Fruit fly (Drosophila melanogaster) whole organism, embryonic: Measurements from ENCODE around the gene Cpr76Bb.
A peak's percentile ranks its signal among the peaks of the same experiment; 100 is the strongest.

ENCODE experiments used
- Atf6 ChIP-seq: fragments of 200-800 bp; sonication (Bioruptor generic); IDR thresholded peaks from 2 replicates; pipeline ENCODE4 v1.3.6; 2022; ENCODE audit warnings: missing biosample characterization, missing genetic modification characterization
- Bgb ChIP-seq: fragments of 200-800 bp; sonication (Bioruptor generic); IDR thresholded peaks from 2 replicates; pipeline ENCODE4 v1.3.6; 2022; ENCODE audit warnings: missing biosample characterization, missing genetic modification characterization; ENCODE audit not compliant: partially characterized antibody
- BtbVII ChIP-seq: fragments of 200-800 bp; sonication (Bioruptor generic); optimal IDR thresholded peaks from 3 replicates; lab custom pipeline; 2017; ENCODE audit warnings: missing biosample characterization, mild to moderate bottlenecking, missing genetic modification characterization
- CG10274 ChIP-seq: fragments of 200-800 bp; sonication (Bioruptor generic); optimal IDR thresholded peaks from 3 replicates; lab custom pipeline; 2017; ENCODE audit warnings: missing biosample characterization, mild to moderate bottlenecking, missing genetic modification characterization
- CG10543 ChIP-seq: fragments of 200-800 bp; sonication (Bioruptor generic); optimal IDR thresholded peaks from 3 replicates; lab custom pipeline; 2017; ENCODE audit warnings: missing biosample characterization, mild to moderate bottlenecking, missing genetic modification characterization, moderate library complexity
- CG10565 ChIP-seq: fragments of 200-800 bp; sonication (Bioruptor generic); optimal IDR thresholded peaks from 3 replicates; lab custom pipeline; 2016; ENCODE audit warnings: missing biosample characterization, mild to moderate bottlenecking, missing genetic modification characterization
- CG10979 ChIP-seq: fragments of 200-800 bp; sonication (Bioruptor generic); optimal IDR thresholded peaks from 2 replicates; lab custom pipeline; 2018; ENCODE audit warnings: missing biosample characterization, mild to moderate bottlenecking, missing genetic modification characterization, moderate library complexity
- CG11247 ChIP-seq: fragments of 200-800 bp; sonication (Bioruptor generic); IDR thresholded peaks from 2 replicates; pipeline ENCODE4 v1.3.6; 2022; ENCODE audit warnings: missing biosample characterization, missing genetic modification characterization
- CG11504 ChIP-seq: fragments of 200-800 bp; sonication (Bioruptor generic); optimal IDR thresholded peaks from 3 replicates; lab custom pipeline; 2019; ENCODE audit warnings: missing biosample characterization, mild to moderate bottlenecking, missing genetic modification characterization, moderate library complexity
- CG11695 ChIP-seq: fragments of 200-800 bp; sonication (Bioruptor generic); IDR thresholded peaks from 3 replicates; pipeline ENCODE4 v1.3.6; 2022; ENCODE audit warnings: missing biosample characterization, missing genetic modification characterization
- CG14441 ChIP-seq: fragments of 200-800 bp; sonication (Bioruptor generic); IDR thresholded peaks from 2 replicates; pipeline ENCODE4 v1.3.6; 2022; ENCODE audit warnings: missing biosample characterization, missing genetic modification characterization
- CG15514 ChIP-seq: fragments of 200-800 bp; sonication (Bioruptor generic); optimal IDR thresholded peaks from 3 replicates; lab custom pipeline; 2017; ENCODE audit warnings: missing biosample characterization, missing genetic modification characterization, mild to moderate bottlenecking, moderate library complexity, missing genetic modification reagents
- CG16779 ChIP-seq: fragments of 200-800 bp; sonication (Bioruptor generic); IDR thresholded peaks from 2 replicates; pipeline ENCODE4 v1.3.6; 2022; ENCODE audit warnings: missing biosample characterization, missing genetic modification characterization
- CG16815 ChIP-seq: fragments of 200-800 bp; sonication (Bioruptor generic); optimal IDR thresholded peaks from 3 replicates; lab custom pipeline; 2017; ENCODE audit warnings: missing biosample characterization, mild to moderate bottlenecking, missing genetic modification characterization
- CG17361 ChIP-seq: fragments of 200-800 bp; sonication (Bioruptor generic); IDR thresholded peaks from 3 replicates; pipeline ENCODE4 v1.3.6; 2022; ENCODE audit warnings: missing biosample characterization, missing genetic modification characterization
- CG17612 ChIP-seq: fragments of 200-800 bp; sonication (Bioruptor generic); IDR thresholded peaks from 2 replicates; pipeline ENCODE4 v1.3.6; 2022; ENCODE audit warnings: missing biosample characterization, missing genetic modification characterization
- CG2116 ChIP-seq: fragments of 200-800 bp; sonication (Bioruptor generic); optimal IDR thresholded peaks from 3 replicates; lab custom pipeline; 2018; ENCODE audit warnings: missing biosample characterization, mild to moderate bottlenecking, missing genetic modification characterization
- CG2712 ChIP-seq: fragments of 200-800 bp; optimal IDR thresholded peaks from 3 replicates; lab custom pipeline; 2019; ENCODE audit warnings: missing biosample characterization, mild to moderate bottlenecking, missing genetic modification characterization, moderate library complexity
- CG33557 ChIP-seq: fragments of 200-800 bp; sonication (Bioruptor generic); optimal IDR thresholded peaks from 2 replicates; lab custom pipeline; 2019; ENCODE audit warnings: missing biosample characterization, mild to moderate bottlenecking, missing genetic modification characterization, moderate library complexity
- CG6272 ChIP-seq: fragments of 200-800 bp; sonication (Bioruptor generic); IDR thresholded peaks from 2 replicates; pipeline ENCODE4 v1.3.6; 2022; ENCODE audit warnings: missing biosample characterization, missing genetic modification characterization
- CG6765 ChIP-seq: fragments of 200-800 bp; sonication (Bioruptor generic); optimal IDR thresholded peaks from 3 replicates; lab custom pipeline; 2017; ENCODE audit warnings: missing biosample characterization, mild to moderate bottlenecking, missing genetic modification characterization
- CG9609 ChIP-seq: fragments of 200-800 bp; sonication (Bioruptor generic); optimal IDR thresholded peaks from 3 replicates; lab custom pipeline; 2016; ENCODE audit warnings: missing biosample characterization, missing genetic modification characterization
- CG9797 ChIP-seq: fragments of 200-800 bp; sonication (Bioruptor generic); optimal IDR thresholded peaks from 3 replicates; lab custom pipeline; 2018; ENCODE audit warnings: missing biosample characterization, mild to moderate bottlenecking, missing genetic modification characterization
- CG9817 ChIP-seq: fragments of 200-800 bp; sonication (Bioruptor generic); optimal IDR thresholded peaks from 2 replicates; lab custom pipeline; 2018; ENCODE audit warnings: missing biosample characterization, mild to moderate bottlenecking, missing genetic modification characterization, moderate library complexity
- D19B ChIP-seq: fragments of 200-800 bp; sonication (Bioruptor generic); optimal IDR thresholded peaks from 2 replicates; lab custom pipeline; 2017; ENCODE audit warnings: missing biosample characterization, mild to moderate bottlenecking, missing genetic modification characterization
- Dbx ChIP-seq: fragments of 200-800 bp; sonication (Bioruptor generic); IDR thresholded peaks from 3 replicates; pipeline ENCODE4 v1.3.6; 2022; ENCODE audit warnings: missing biosample characterization, missing genetic modification characterization
- H2.0 ChIP-seq: fragments of 200-800 bp; sonication (Bioruptor generic); IDR thresholded peaks from 2 replicates; pipeline ENCODE4 v1.3.6; 2022; ENCODE audit warnings: missing biosample characterization, missing genetic modification characterization
- Hr39 ChIP-seq: fragments of >200 bp; optimal IDR thresholded peaks from 2 replicates; lab custom pipeline; 2017
- Lim3 ChIP-seq: fragments of 200-800 bp; sonication (Bioruptor generic); IDR thresholded peaks from 2 replicates; pipeline ENCODE4 v1.3.6; 2022; ENCODE audit warnings: missing biosample characterization, missing genetic modification characterization
- NfI ChIP-seq: fragments of 200-800 bp; sonication (Bioruptor generic); optimal IDR thresholded peaks from 3 replicates; lab custom pipeline; 2018; ENCODE audit warnings: missing biosample characterization, mild to moderate bottlenecking, missing genetic modification characterization, moderate library complexity
- Ptx1 ChIP-seq: fragments of 200-800 bp; sonication (Bioruptor generic); IDR thresholded peaks from 2 replicates; pipeline ENCODE4 v1.3.6; 2022; ENCODE audit warnings: missing biosample characterization, missing genetic modification characterization
- Side ChIP-seq: fragments of 200-800 bp; sonication (Bioruptor generic); optimal IDR thresholded peaks from 2 replicates; lab custom pipeline; 2016; ENCODE audit warnings: missing biosample characterization, missing genetic modification characterization
- Six4 ChIP-seq: fragments of 200-800 bp; sonication (Bioruptor generic); optimal IDR thresholded peaks from 2 replicates; lab custom pipeline; 2016; ENCODE audit warnings: missing biosample characterization, missing genetic modification characterization
- amos ChIP-seq: fragments of 200-800 bp; sonication (Bioruptor generic); IDR thresholded peaks from 2 replicates; pipeline ENCODE4 v1.3.6; 2022; ENCODE audit warnings: missing biosample characterization, missing genetic modification characterization; ENCODE audit not compliant: partially characterized antibody
- ap ChIP-seq: fragments of 200-800 bp; sonication (Bioruptor generic); IDR thresholded peaks from 2 replicates; pipeline ENCODE4 v1.3.6; 2022; ENCODE audit warnings: missing biosample characterization, missing genetic modification characterization
- ato ChIP-seq: fragments of 200-800 bp; sonication (Bioruptor generic); IDR thresholded peaks from 2 replicates; pipeline ENCODE4 v1.3.6; 2022; ENCODE audit warnings: missing biosample characterization, missing genetic modification characterization; ENCODE audit not compliant: partially characterized antibody
- br ChIP-seq: fragments of >200 bp; optimal IDR thresholded peaks from 2 replicates; lab custom pipeline; 2017
- cas ChIP-seq: fragments of 200-800 bp; sonication (Bioruptor generic); IDR thresholded peaks from 2 replicates; pipeline ENCODE4 v1.3.6; 2022; ENCODE audit warnings: missing biosample characterization, missing genetic modification characterization
- chif ChIP-seq, 2 experiments: fragments of 200-800 bp; sonication (Bioruptor generic); optimal IDR thresholded peaks; 3 replicates each; lab custom pipeline; 2016; ENCODE audit warnings: missing biosample characterization in 2 of 2, missing genetic modification characterization in 2 of 2
- gce ChIP-seq: fragments of 200-800 bp; sonication (Bioruptor generic); IDR thresholded peaks from 3 replicates; pipeline ENCODE4 v1.3.6; 2022; ENCODE audit warnings: missing biosample characterization, missing genetic modification characterization
- gfzf ChIP-seq: fragments of 200-800 bp; sonication (Bioruptor generic); optimal IDR thresholded peaks from 2 replicates; lab custom pipeline; 2016; ENCODE audit warnings: missing biosample characterization, mild to moderate bottlenecking, missing genetic modification characterization, moderate library complexity
- h ChIP-seq: fragments of >200 bp; optimal IDR thresholded peaks from 2 replicates; lab custom pipeline; 2017
- ken ChIP-seq: fragments of 200-800 bp; sonication (Bioruptor generic); IDR thresholded peaks from 3 replicates; pipeline ENCODE4 v1.3.6; 2022; ENCODE audit warnings: missing biosample characterization, missing genetic modification characterization
- nom ChIP-seq: fragments of 200-800 bp; sonication (Bioruptor generic); optimal IDR thresholded peaks from 2 replicates; lab custom pipeline; 2017; ENCODE audit warnings: missing biosample characterization, missing genetic modification characterization, mild to moderate bottlenecking, moderate library complexity, missing genetic modification reagents
- onecut ChIP-seq: fragments of 200-800 bp; sonication (Bioruptor generic); IDR thresholded peaks from 2 replicates; pipeline ENCODE4 v1.3.6; 2022; ENCODE audit warnings: missing biosample characterization, missing genetic modification characterization
- pzg ChIP-seq: fragments of 200-800 bp; sonication (Bioruptor generic); optimal IDR thresholded peaks from 3 replicates; lab custom pipeline; 2018; ENCODE audit warnings: missing biosample characterization, mild to moderate bottlenecking, missing genetic modification characterization, moderate library complexity
- run ChIP-seq: fragments of 200-800 bp; sonication (Bioruptor generic); optimal IDR thresholded peaks from 3 replicates; lab custom pipeline; 2018; ENCODE audit warnings: missing biosample characterization, mild to moderate bottlenecking, missing genetic modification characterization
- sc ChIP-seq, 3 experiments: fragments of >200 bp in 2 of 3; fragments of 200-800 bp in 1 of 3; sonication (Bioruptor generic) in 1 of 3; optimal IDR thresholded peaks; 2 replicates in 2 of 3; 3 replicates in 1 of 3; lab custom pipeline; 2017; ENCODE audit warnings: mild to moderate bottlenecking in 1 of 3, missing biosample characterization in 1 of 3, missing genetic modification characterization in 1 of 3, missing genetic modification reagents in 1 of 3
- schlank ChIP-seq: fragments of 200-800 bp; sonication (Bioruptor generic); optimal IDR thresholded peaks from 2 replicates; lab custom pipeline; 2018; ENCODE audit warnings: missing biosample characterization, mild to moderate bottlenecking, missing genetic modification characterization
- scrt ChIP-seq: fragments of 200-800 bp; sonication (Bioruptor generic); optimal IDR thresholded peaks from 2 replicates; lab custom pipeline; 2018; ENCODE audit warnings: missing biosample characterization, mild to moderate bottlenecking, missing genetic modification characterization, moderate library complexity
- zf30C ChIP-seq: fragments of 200-800 bp; sonication (Bioruptor generic); optimal IDR thresholded peaks from 3 replicates; lab custom pipeline; 2018; ENCODE audit warnings: missing biosample characterization, mild to moderate bottlenecking, missing genetic modification characterization

Cpr76Bb gene

dm6 chr3L:19552136-19552773 is 32.8 kb downstream of the Cpr76Bb start, which contains the start of the genes Ltn1 and CG9300 (continued):
- TF ChIP-seq CG14441 (no peak), CG6272 (GFP tag; lab: Robert Waterston, UW) (no peak), Six4 (GFP tag; lab: Kevin White, UChicago) (no peak), gce (GFP tag; lab: Robert Waterston, UW) (no peak), CG2116 (GFP tag; lab: Kevin White, UChicago) (peak; percentile 14), CG11695 (GFP tag; lab: Robert Waterston, UW) (0 out of 3 replicates have a peak, but pooled peaks have one; percentile 14), onecut (no peak), CG15514 (GFP tag; lab: Kevin White, UChicago) (peak; percentile 74), pzg (GFP tag; lab: Kevin White, UChicago) (peak; percentile 95), D19B (no peak), BtbVII (GFP tag; lab: Kevin White, UChicago) (no peak), sc (optimal IDR thresholded peaks at IDR 0.05; lab: Kevin White, UChicago) (no peak), sc (GFP tag; optimal IDR thresholded peaks at IDR 0.05; lab: Kevin White, UChicago) (no peak), CG17361 (GFP tag; lab: Robert Waterston, UW) (no peak), CG11247 (GFP tag; lab: Robert Waterston, UW) (no peak), CG6765 (no peak), NfI (GFP tag; lab: Kevin White, UChicago) (peak; percentile 50), nom (GFP tag; lab: Kevin White, UChicago) (no peak), Side (GFP tag; lab: Kevin White, UChicago) (peak; percentile 46), CG16815 (GFP tag; lab: Kevin White, UChicago) (no peak), CG9609 (GFP tag; lab: Kevin White, UChicago) (peak; percentile 28), CG33557 (GFP tag; lab: Kevin White, UChicago) (no peak), gfzf (GFP tag; lab: Kevin White, UChicago) (peak; percentile 52), amos (GFP tag; lab: Robert Waterston, UW) (peak; percentile 65), CG9817 (tag; lab: Kevin White, UChicago) (peak; percentile 6), CG17612 (GFP tag; lab: Robert Waterston, UW) (no peak), ap (GFP tag; lab: Robert Waterston, UW) (no peak), CG2712 (tag; lab: Kevin White, UChicago) (no peak), br (lab: Kevin White, UChicago) (no peak), CG10274 (GFP tag; lab: Kevin White, UChicago) (no peak), cas (GFP tag; lab: Robert Waterston, UW) (no peak), Lim3 (GFP tag; lab: Robert Waterston, UW) (no peak), scrt (no peak), CG16779 (GFP tag; lab: Robert Waterston, UW) (no peak), run (no peak), CG9797 (GFP tag; lab: Kevin White, UChicago) (peak; percentile 59), CG10979 (tag; lab: Kevin White, UChicago) (no peak), zf30C (GFP tag; lab: Kevin White, UChicago) (no peak), H2.0 (GFP tag; lab: Robert Waterston, UW) (no peak), Hr39 (lab: Kevin White, UChicago) (no peak), Bgb (GFP tag; lab: Robert Waterston, UW) (peak; percentile 46; the same call in 1 of the 2 replicates), schlank (tag; lab: Kevin White, UChicago) (no peak), ato (GFP tag; lab: Robert Waterston, UW) (0 out of 2 replicates have a peak, but pooled peaks have one; percentile 5), ken (GFP tag; lab: Robert Waterston, UW) (0 out of 3 replicates have a peak, but pooled peaks have one; percentile 40), chif (GFP tag; optimal IDR thresholded peaks at IDR 0.05; lab: Kevin White, UChicago) (no peak), CG11504 (no peak), CG10543 (GFP tag; lab: Kevin White, UChicago) (no peak), Atf6 (GFP tag; lab: Robert Waterston, UW) (no peak), h (no peak), Dbx (GFP tag; lab: Robert Waterston, UW) (peak; percentile 38; the same call in 1 of the 3 replicates), CG10565 (GFP tag; lab: Kevin White, UChicago) (no peak), Ptx1 (no peak)
